Fruit fly (Drosophila melanogaster) ovary, adult (tissue): ENCODE measurements around the gene CG4213.
A peak's percentile ranks its signal among the peaks of the same experiment; 100 is the strongest.

Experiments used
- CG17801 ChIP-seq: fragments of 200-800 bp; optimal IDR thresholded peaks from 2 replicates; lab custom pipeline; 2019; ENCODE audit warnings: missing biosample characterization, mild to moderate bottlenecking, missing genetic modification characterization, moderate library complexity; ENCODE audit not compliant: partially characterized antibody

Gene CG4213

dm6 chr2L:392529-392928 lies 9.5 kb downstream of the CG4213 start:
- TF ChIP-seq CG17801 (GFP tag; lab: Kevin White, UChicago), result no peak

- no peak for TF ChIP-seq CG17801 (GFP tag; lab: Kevin White, UChicago)
Observed at dm6 chr2L:390509-390908, 11.5 kb downstream of the CG4213 start.

dm6 chr2L:382807-383206 lies 19.2 kb downstream of the CG4213 start:
- TF ChIP-seq CG17801 (GFP tag; lab: Kevin White, UChicago), result no peak

- no peak for TF ChIP-seq CG17801 (GFP tag; lab: Kevin White, UChicago)
Observed at dm6 chr2L:378815-379440, 23.1 kb downstream of the CG4213 start.

- no peak for TF ChIP-seq CG17801 (GFP tag; lab: Kevin White, UChicago)
Observed at dm6 chr2L:377780-378222, 24.2 kb downstream of the CG4213 start, which contains the start of gene al. TSS of gene al (plus strand) at chr2L:378112.

- TF ChIP-seq CG17801 (GFP tag; lab: Kevin White, UChicago), result no peak
Observed at dm6 chr2L:371747-372146, 30.3 kb downstream of the CG4213 start.

- no peak for TF ChIP-seq CG17801 (GFP tag; lab: Kevin White, UChicago)
Observed at dm6 chr2L:369811-370210, 32.2 kb downstream of the CG4213 start.

- no peak for TF ChIP-seq CG17801 (GFP tag; lab: Kevin White, UChicago)
Observed at dm6 chr2L:368398-369008, 33.5 kb downstream of the CG4213 start.

- no peak for TF ChIP-seq CG17801 (GFP tag; lab: Kevin White, UChicago)
Observed at dm6 chr2L:366876-367275, 35.1 kb downstream of the CG4213 start.

dm6 chr2L:357556-358130 lies 44.4 kb downstream of the CG4213 start, which contains the start of gene Ent1:
TSS of gene Ent1 (minus strand) at chr2L:357874.
- peak; percentile 46 for TF ChIP-seq CG17801 (GFP tag; lab: Kevin White, UChicago)

- no peak for TF ChIP-seq CG17801 (GFP tag; lab: Kevin White, UChicago)
Observed at dm6 chr2L:356234-356633, 45.8 kb downstream of the CG4213 start.

- TF ChIP-seq CG17801 (GFP tag; lab: Kevin White, UChicago), result no peak
Observed at dm6 chr2L:347604-348003, 54.4 kb downstream of the CG4213 start.

dm6 chr2L:346781-347180 lies 55.2 kb downstream of the CG4213 start:
- TF ChIP-seq CG17801 (GFP tag; lab: Kevin White, UChicago), result no peak
